Fruit fly (Drosophila melanogaster) whole organism, adult: ENCODE results near the gene LanB2.

Experiments used
- CG14711 ChIP-seq: fragments of 200-800 bp; sonication (Bioruptor generic); optimal IDR thresholded peaks from 2 replicates; lab custom pipeline; 2018; ENCODE audit warnings: missing biosample characterization, mild to moderate bottlenecking, missing genetic modification characterization, moderate library complexity
- CG1620 ChIP-seq: fragments of 200-800 bp; sonication (Bioruptor generic); optimal IDR thresholded peaks from 2 replicates; lab custom pipeline; 2016; ENCODE audit warnings: missing biosample characterization, missing genetic modification characterization
- Clk ChIP-seq: fragments of 200-800 bp; sonication (Bioruptor generic); optimal IDR thresholded peaks from 2 replicates; lab custom pipeline; 2017; ENCODE audit warnings: missing biosample characterization, missing genetic modification characterization
- cic ChIP-seq: fragments of 200-800 bp; sonication (Bioruptor generic); optimal IDR thresholded peaks from 2 replicates; lab custom pipeline; 2017; ENCODE audit warnings: missing biosample characterization, mild to moderate bottlenecking, missing genetic modification characterization, moderate library complexity
- pad ChIP-seq: fragments of 200-800 bp; sonication (Bioruptor generic); optimal IDR thresholded peaks from 3 replicates; lab custom pipeline; 2017; ENCODE audit warnings: missing biosample characterization, missing genetic modification characterization, mild to moderate bottlenecking, moderate library complexity, missing genetic modification reagents

- TF ChIP-seq CG1620 (GFP tag; lab: Kevin White, UChicago), result no peak
- no peak for TF ChIP-seq Clk (GFP tag; lab: Kevin White, UChicago)
- no peak for TF ChIP-seq cic
- TF ChIP-seq pad (GFP tag; lab: Kevin White, UChicago), result no peak
- TF ChIP-seq CG14711 (tag; lab: Kevin White, UChicago), result no peak
Observed at dm6 chr3L:9571629-9572028, 43.1 kb upstream of the LanB2 start.
